Fruit fly (Drosophila melanogaster) whole organism, pupa: ENCODE data around the gene PGAP2.

Experiments
- CG12605 ChIP-seq: fragments of 200-800 bp; sonication (Bioruptor generic); IDR thresholded peaks from 2 replicates; pipeline ENCODE4 v1.3.6; 2022; ENCODE audit warnings: missing biosample characterization, missing genetic modification characterization
- CG13204 ChIP-seq: fragments of 200-800 bp; sonication (Bioruptor generic); optimal IDR thresholded peaks from 2 replicates; lab custom pipeline; 2018; ENCODE audit warnings: missing biosample characterization, mild to moderate bottlenecking, missing genetic modification characterization, moderate library complexity
- CG34367 ChIP-seq: fragments of 200-800 bp; sonication (Bioruptor generic); optimal IDR thresholded peaks from 2 replicates; lab custom pipeline; 2018; ENCODE audit warnings: missing biosample characterization, mild to moderate bottlenecking, missing genetic modification characterization
- CG8159 ChIP-seq: fragments of 200-800 bp; sonication (Bioruptor generic); optimal IDR thresholded peaks from 3 replicates; lab custom pipeline; 2018; ENCODE audit warnings: missing biosample characterization, mild to moderate bottlenecking, missing genetic modification characterization, moderate library complexity
- CG8301 ChIP-seq: fragments of 200-800 bp; sonication (Bioruptor generic); optimal IDR thresholded peaks from 2 replicates; lab custom pipeline; 2018; ENCODE audit warnings: missing biosample characterization, mild to moderate bottlenecking, missing genetic modification characterization
- D1 ChIP-seq: fragments of 200-800 bp; sonication (Bioruptor generic); optimal IDR thresholded peaks from 2 replicates; lab custom pipeline; 2018; ENCODE audit warnings: missing biosample characterization, mild to moderate bottlenecking, missing genetic modification characterization, moderate library complexity
- EcR ChIP-seq: fragments of 200-800 bp; sonication (Bioruptor generic); optimal IDR thresholded peaks from 3 replicates; lab custom pipeline; 2019; ENCODE audit warnings: missing biosample characterization, missing genetic modification characterization, mild to moderate bottlenecking, moderate library complexity, missing genetic modification reagents
- Ets98B ChIP-seq: fragments of 200-800 bp; sonication (Bioruptor generic); IDR thresholded peaks from 2 replicates; pipeline ENCODE4 v1.3.6; 2022; ENCODE audit warnings: missing biosample characterization, missing genetic modification characterization
- Pif1A ChIP-seq: fragments of 200-800 bp; sonication (Bioruptor generic); optimal IDR thresholded peaks from 3 replicates; lab custom pipeline; 2016; ENCODE audit warnings: missing biosample characterization, missing genetic modification characterization
- gl ChIP-seq: fragments of 200-800 bp; sonication (Bioruptor generic); optimal IDR thresholded peaks from 2 replicates; lab custom pipeline; 2018; ENCODE audit warnings: missing biosample characterization, mild to moderate bottlenecking, missing genetic modification characterization
- rn ChIP-seq: fragments of 200-800 bp; sonication (Bioruptor generic); IDR thresholded peaks from 2 replicates; pipeline ENCODE4 v1.3.6; 2022; ENCODE audit warnings: missing biosample characterization, missing genetic modification characterization

DNA sequence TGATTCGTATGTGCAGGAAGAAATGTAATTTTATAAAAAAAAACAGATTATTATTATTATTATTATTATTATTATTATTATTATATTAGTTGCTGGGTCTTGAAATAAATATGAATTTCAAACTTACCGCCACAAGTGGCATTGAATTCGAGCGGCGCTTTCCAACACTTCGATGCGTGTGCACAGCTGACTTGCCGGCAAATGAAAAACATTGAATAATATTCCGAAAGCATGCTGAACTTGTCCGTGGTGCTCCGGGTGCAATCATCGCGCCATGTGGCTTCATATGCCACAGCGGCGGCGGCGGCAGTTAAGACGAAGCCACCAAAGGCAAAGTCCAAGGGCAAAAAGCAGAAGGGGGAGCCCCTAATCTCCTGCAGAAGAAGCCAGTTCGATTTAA, 7.9 kb downstream of the PGAP2 start, which contains the start of gene Dbp21E2:
- no peak for TF ChIP-seq Pif1A (GFP tag; lab: Kevin White, UChicago)
- no peak for TF ChIP-seq CG8159 (tag; lab: Kevin White, UChicago)
- TF ChIP-seq Ets98B: no peak
- no peak for TF ChIP-seq D1 (tag; lab: Kevin White, UChicago)
- TF ChIP-seq CG8301 (tag; lab: Kevin White, UChicago): no peak
- TF ChIP-seq CG12605 (GFP tag; lab: Robert Waterston, UW): no peak
- TF ChIP-seq gl: no peak
- TF ChIP-seq EcR: no peak
- no peak for TF ChIP-seq CG34367 (tag; lab: Kevin White, UChicago)
- no peak for TF ChIP-seq CG13204 (GFP tag; lab: Kevin White, UChicago)
- no peak for TF ChIP-seq rn (GFP tag; lab: Robert Waterston, UW)
